Worm (Caenorhabditis elegans): ENCODE measurements around the gene dsh-1.

dsh-1 gene

ce11 chrII:5234728-5235127 is 9.5 kb upstream of the dsh-1 start:
- TF ChIP-seq lim-6 (tag; optimal IDR thresholded peaks at IDR 0.05) (no peak), dve-1 (tag; optimal IDR thresholded peaks at IDR 0.05) (no peak), ceh-22 (tag; optimal IDR thresholded peaks at IDR 0.05) (no peak), pha-4 (tag; optimal IDR thresholded peaks at IDR 0.05) (no peak), K02D7.2 (tag; optimal IDR thresholded peaks at IDR 0.05) (no peak), ceh-18 (tag; optimal IDR thresholded peaks at IDR 0.05) (no peak), pha-2 (tag; optimal IDR thresholded peaks at IDR 0.05) (no peak), fkh-10 (GFP tag; optimal IDR thresholded peaks at IDR 0.05) (no peak), hlh-13 (GFP tag; optimal IDR thresholded peaks at IDR 0.05) (no peak), unc-3 (GFP tag; conservative IDR thresholded peaks at IDR 0.05) (no peak), unc-3 (tag; optimal IDR thresholded peaks at IDR 0.05) (no peak), fax-1 (tag; optimal IDR thresholded peaks at IDR 0.05) (no peak), pax-1 (tag; optimal IDR thresholded peaks at IDR 0.05) (no peak), ama-1 (optimal IDR thresholded peaks at IDR 0.05) (no peak), che-1 (tag; optimal IDR thresholded peaks at IDR 0.05) (no peak), ceh-9 (tag; optimal IDR thresholded peaks at IDR 0.05) (no peak), ztf-16 (tag; optimal IDR thresholded peaks at IDR 0.05) (no peak), fkh-6 (tag; optimal IDR thresholded peaks at IDR 0.05) (no peak), pqm-1 (tag; optimal IDR thresholded peaks at IDR 0.05) (no peak)

DNA sequence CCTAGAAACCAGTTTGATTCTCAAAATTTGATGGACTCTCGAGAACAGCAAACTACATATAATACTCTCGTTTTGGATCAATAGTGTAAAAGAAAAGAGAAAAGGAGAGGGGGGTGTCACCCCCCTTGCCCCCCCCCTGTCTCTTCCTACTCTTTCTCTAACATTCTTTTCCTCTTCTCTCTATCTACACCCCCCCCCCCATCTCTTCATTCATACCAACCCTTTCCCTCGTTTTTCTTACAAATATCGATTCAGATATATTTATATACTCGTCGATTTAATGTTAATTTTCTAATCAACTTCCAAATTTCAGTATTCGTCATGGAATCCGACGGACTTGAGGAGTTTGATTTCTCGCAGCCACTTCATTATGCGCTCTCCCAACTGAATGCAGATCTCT is 5.9 kb upstream of the dsh-1 start, which contains the start of gene EGAP2.1:
Gene EGAP2.1 (plus strand): TSS at position 301 of the 400 bp plus-strand sequence.
- TF ChIP-seq F13H6.1 (tag; optimal IDR thresholded peaks at IDR 0.05), result no peak
- TF ChIP-seq dve-1 (tag; optimal IDR thresholded peaks at IDR 0.05), result no peak
- no peak for TF ChIP-seq tbx-7 (tag; optimal IDR thresholded peaks at IDR 0.05)
- TF ChIP-seq sdc-2 (tag; optimal IDR thresholded peaks at IDR 0.05), result no peak
- no peak for TF ChIP-seq C38D4.7 (GFP tag; optimal IDR thresholded peaks at IDR 0.05)
- TF ChIP-seq ets-4 (tag; optimal IDR thresholded peaks at IDR 0.05), result no peak
- no peak for TF ChIP-seq mec-3 (tag; optimal IDR thresholded peaks at IDR 0.05; ENCODE audit: borderline replicate concordance)
- TF ChIP-seq rnt-1 (tag; optimal IDR thresholded peaks at IDR 0.05), result no peak

- TF ChIP-seq unc-42 (tag; optimal IDR thresholded peaks at IDR 0.05) (no peak), madf-2 (tag; optimal IDR thresholded peaks at IDR 0.05) (no peak), fax-1 (tag; optimal IDR thresholded peaks at IDR 0.05) (no peak), eyg-1 (tag; optimal IDR thresholded peaks at IDR 0.05) (no peak), ttx-3 (tag; optimal IDR thresholded peaks at IDR 0.05) (no peak), sox-4 (tag; optimal IDR thresholded peaks at IDR 0.05) (no peak), K02D7.2 (tag; optimal IDR thresholded peaks at IDR 0.05) (no peak), sdc-2 (tag; optimal IDR thresholded peaks at IDR 0.05) (no peak), unc-86 (tag; optimal IDR thresholded peaks at IDR 0.05) (no peak), sox-2 (GFP tag; IDR thresholded peaks at IDR 0.05) (no peak), ceh-6 (GFP tag; optimal IDR thresholded peaks at IDR 0.05) (no peak), pha-2 (tag; optimal IDR thresholded peaks at IDR 0.05) (no peak), ztf-16 (tag; optimal IDR thresholded peaks at IDR 0.05) (no peak), C38D4.7 (GFP tag; optimal IDR thresholded peaks at IDR 0.05) (no peak), fkh-10 (GFP tag; optimal IDR thresholded peaks at IDR 0.05) (no peak), ceh-48 (tag; optimal IDR thresholded peaks at IDR 0.05) (no peak), elt-2 (tag; optimal IDR thresholded peaks at IDR 0.05) (no peak), nhr-232 (tag; optimal IDR thresholded peaks at IDR 0.05) (no peak), pat-9 (tag; optimal IDR thresholded peaks at IDR 0.05) (no peak)
Measured at ce11 chrII:5229596-5229995, 4.4 kb upstream of the dsh-1 start, which contains the start of gene EGAP2.2. Gene EGAP2.2 (plus strand): TSS chrII:5229896.

ce11 chrII:5228662-5229061 is 3.5 kb upstream of the dsh-1 start:
- TF ChIP-seq unc-55 (GFP tag; optimal IDR thresholded peaks at IDR 0.05), result peak; percentile 63
- no peak for TF ChIP-seq elt-4 (tag; optimal IDR thresholded peaks at IDR 0.05)
- no peak for TF ChIP-seq unc-3 (GFP tag; conservative IDR thresholded peaks at IDR 0.05)
- TF ChIP-seq unc-3 (tag; optimal IDR thresholded peaks at IDR 0.05), result no peak
- peak; percentile 36 for TF ChIP-seq unc-42 (tag; optimal IDR thresholded peaks at IDR 0.05)
- peak; percentile 38 for TF ChIP-seq ceh-31 (tag; optimal IDR thresholded peaks at IDR 0.05)

All from whole organism, late embryonic.